Worm (Caenorhabditis elegans) whole organism, midembryonic: ENCODE results near the gene col-3.

Experiments
- T22C8.4 ChIP-seq: fragments of 200-800 bp; sonication (Bioruptor generic); IDR thresholded peaks from 2 replicates; pipeline ENCODE4 v1.3.6; 2022; ENCODE audit warnings: missing genetic modification characterization, missing compliant biosample characterization
- cog-1 ChIP-seq: sonication (generic microtip); optimal IDR thresholded peaks from 2 replicates; lab custom pipeline; 2016; ENCODE audit warnings: missing genetic modification characterization, missing compliant biosample characterization
- flt-1 ChIP-seq: fragments of 200-800 bp; sonication (Bioruptor generic); IDR thresholded peaks from 2 replicates; pipeline ENCODE4 v1.3.6; 2022; ENCODE audit warnings: missing genetic modification characterization, missing compliant biosample characterization
- klf-2 ChIP-seq: fragments of 200-800 bp; sonication (Bioruptor generic); conservative IDR thresholded peaks from 2 replicates; pipeline ENCODE4 v1.3.6; 2022; ENCODE audit warnings: missing genetic modification reagents, missing genetic modification characterization, missing compliant biosample characterization
- med-1 ChIP-seq: sonication (generic microtip); optimal IDR thresholded peaks from 2 replicates; lab custom pipeline; 2017; ENCODE audit warnings: missing genetic modification characterization, mild to moderate bottlenecking, missing compliant biosample characterization, antibody characterized with exemption, missing genetic modification reagents; ENCODE audit not compliant: insufficient read depth
- ref-1 ChIP-seq: fragments of 200-800 bp; sonication (Bioruptor generic); conservative IDR thresholded peaks from 2 replicates; pipeline ENCODE4 v1.3.6; 2022; ENCODE audit warnings: missing genetic modification reagents, missing genetic modification characterization, missing compliant biosample characterization
- tab-1 ChIP-seq: fragments of 200-800 bp; sonication (Bioruptor generic); IDR thresholded peaks from 2 replicates; pipeline ENCODE4 v1.3.6; 2022; ENCODE audit warnings: missing genetic modification characterization, missing compliant biosample characterization
- ztf-23 ChIP-seq: fragments of 200-800 bp; sonication (Bioruptor generic); IDR thresholded peaks from 2 replicates; pipeline ENCODE4 v1.3.6; 2022; ENCODE audit warnings: missing genetic modification reagents, missing genetic modification characterization, missing compliant biosample characterization
- ztf-29 ChIP-seq: fragments of 200-800 bp; sonication (Bioruptor generic); IDR thresholded peaks from 2 replicates; pipeline ENCODE4 v1.3.6; 2022; ENCODE audit warnings: missing genetic modification reagents, missing genetic modification characterization, missing compliant biosample characterization

DNA sequence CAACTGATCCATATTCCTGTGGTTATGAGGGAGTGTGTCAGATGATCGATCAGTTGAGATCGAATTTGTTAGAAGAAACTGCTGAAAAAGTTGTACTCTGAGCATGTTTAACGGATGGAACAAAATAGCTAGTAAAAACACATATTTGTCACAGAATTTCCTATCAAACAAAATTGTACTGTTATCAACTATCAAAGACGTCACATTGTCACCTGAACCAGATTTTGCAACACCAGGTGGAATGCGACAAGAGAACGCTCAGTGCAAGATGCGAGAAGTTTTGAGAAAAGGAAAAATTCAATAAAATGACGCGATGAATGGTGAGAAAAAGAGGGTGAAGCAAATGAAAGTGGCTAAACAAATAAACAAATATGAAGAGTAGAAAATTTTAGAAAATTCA lies 43.0 kb downstream of the col-3 start:
- no peak for TF ChIP-seq T22C8.4 (GFP tag; lab: Robert Waterston, UW)
- no peak for TF ChIP-seq flt-1
- TF ChIP-seq klf-2 (GFP tag; lab: Robert Waterston, UW), result no peak
- TF ChIP-seq cog-1 (tag; lab: Kevin White, UChicago), result no peak
- TF ChIP-seq ztf-29 (GFP tag; lab: Robert Waterston, UW), result no peak
- TF ChIP-seq tab-1 (GFP tag; lab: Robert Waterston, UW), result no peak
- TF ChIP-seq ref-1 (GFP tag; lab: Robert Waterston, UW), result no peak
- TF ChIP-seq ztf-23 (GFP tag; lab: Robert Waterston, UW), result no peak
- no peak for TF ChIP-seq med-1 (GFP tag; lab: Kevin White, UChicago)
